Fruit fly (Drosophila melanogaster) S2 (cell line): Measurements from ENCODE around the gene Syx4.

ENCODE experiments used
- CG8478 ChIP-seq: fragments of >200 bp; optimal IDR thresholded peaks from 2 replicates; lab custom pipeline; 2018
- CTCF ChIP-seq, 2 experiments: fragments of >200 bp; optimal IDR thresholded peaks; 2 replicates each; lab custom pipeline; 2018

Syx4 gene

DNA sequence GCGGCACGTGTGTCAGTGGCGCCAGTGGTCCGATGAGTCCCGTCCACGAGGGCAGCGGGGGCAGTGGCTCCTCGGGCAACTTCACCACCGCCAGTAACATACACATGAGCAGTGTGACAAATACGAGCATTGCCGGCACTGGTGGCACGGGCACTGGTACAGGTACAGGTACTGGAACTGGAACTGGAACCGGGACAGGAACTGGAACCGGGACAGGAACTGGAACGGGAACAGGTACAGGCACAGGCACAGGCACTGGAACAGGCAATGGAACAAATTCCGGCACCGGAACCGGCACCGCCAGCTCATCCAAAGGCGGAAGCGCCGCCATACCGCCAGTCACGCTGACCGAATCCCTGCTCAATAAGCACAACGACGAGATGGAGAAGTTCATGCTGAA is 53.5 kb downstream of the Syx4 start:
- no peak for TF ChIP-seq CG8478 (lab: Kevin White, UChicago)
- no peak for TF ChIP-seq CTCF (optimal IDR thresholded peaks at IDR 0.05; lab: Kevin White, UChicago)
